Worm (Caenorhabditis elegans) whole organism, late embryonic: Measurements from ENCODE around the gene F56B3.2.
"Not testable (repeated sequence)": the region's sequence is repeated elsewhere in the genome, so short reads cannot be mapped to it uniquely, and the experiment has no call there.

Source experiments
- ama-1 ChIP-seq: fragments of 150-350 bp; optimal IDR thresholded peaks from 2 replicates; lab custom pipeline; 2014
- ceh-18 ChIP-seq: sonication (generic microtip); optimal IDR thresholded peaks from 2 replicates; lab custom pipeline; 2016; ENCODE audit warnings: missing genetic modification characterization, missing compliant biosample characterization
- ceh-19 ChIP-seq: fragments of 200-800 bp; sonication (Bioruptor generic); optimal IDR thresholded peaks from 2 replicates; lab custom pipeline; 2018; ENCODE audit warnings: mild to moderate bottlenecking, missing genetic modification characterization, missing compliant biosample characterization
- ceh-31 ChIP-seq: sonication (generic microtip); optimal IDR thresholded peaks from 2 replicates; lab custom pipeline; 2016; ENCODE audit warnings: missing genetic modification characterization, missing compliant biosample characterization
- hlh-30 ChIP-seq: sonication (generic microtip); optimal IDR thresholded peaks from 2 replicates; lab custom pipeline; 2017; ENCODE audit warnings: antibody characterized with exemption, missing genetic modification characterization, missing compliant biosample characterization; ENCODE audit not compliant: insufficient read depth
- lim-6 ChIP-seq: sonication (generic microtip); optimal IDR thresholded peaks from 2 replicates; lab custom pipeline; 2016; ENCODE audit warnings: missing genetic modification characterization, missing compliant biosample characterization
- mec-3 ChIP-seq: sonication (generic microtip); optimal IDR thresholded peaks from 2 replicates; lab custom pipeline; 2016; ENCODE audit warnings: borderline replicate concordance, missing genetic modification characterization, missing compliant biosample characterization
- nfya-1 ChIP-seq: sonication (generic microtip); optimal IDR thresholded peaks from 2 replicates; lab custom pipeline; 2017; ENCODE audit warnings: missing genetic modification characterization, mild to moderate bottlenecking, missing compliant biosample characterization, antibody characterized with exemption, moderate library complexity
- nhr-11 ChIP-seq: fragments of 150-350 bp; optimal IDR thresholded peaks from 2 replicates; lab custom pipeline; 2014; ENCODE audit warnings: missing biosample characterization, missing genetic modification characterization
- npax-4 ChIP-seq: sonication (generic microtip); optimal IDR thresholded peaks from 2 replicates; lab custom pipeline; 2016; ENCODE audit warnings: missing genetic modification characterization, missing compliant biosample characterization
- pha-4 ChIP-seq: fragments of 150-350 bp; optimal IDR thresholded peaks from 2 replicates; lab custom pipeline; 2018; ENCODE audit warnings: missing biosample characterization, missing genetic modification reagents, missing genetic modification characterization
- tbx-2 ChIP-seq: sonication (generic microtip); optimal IDR thresholded peaks from 2 replicates; lab custom pipeline; 2016; ENCODE audit warnings: missing genetic modification characterization, missing compliant biosample characterization
- tbx-7 ChIP-seq: sonication (generic microtip); optimal IDR thresholded peaks from 2 replicates; lab custom pipeline; 2016; ENCODE audit warnings: missing genotype, missing genetic modification characterization, missing compliant biosample characterization
- unc-42 ChIP-seq: sonication (generic microtip); optimal IDR thresholded peaks from 2 replicates; lab custom pipeline; 2016; ENCODE audit warnings: missing genotype, missing genetic modification characterization, missing compliant biosample characterization

DNA sequence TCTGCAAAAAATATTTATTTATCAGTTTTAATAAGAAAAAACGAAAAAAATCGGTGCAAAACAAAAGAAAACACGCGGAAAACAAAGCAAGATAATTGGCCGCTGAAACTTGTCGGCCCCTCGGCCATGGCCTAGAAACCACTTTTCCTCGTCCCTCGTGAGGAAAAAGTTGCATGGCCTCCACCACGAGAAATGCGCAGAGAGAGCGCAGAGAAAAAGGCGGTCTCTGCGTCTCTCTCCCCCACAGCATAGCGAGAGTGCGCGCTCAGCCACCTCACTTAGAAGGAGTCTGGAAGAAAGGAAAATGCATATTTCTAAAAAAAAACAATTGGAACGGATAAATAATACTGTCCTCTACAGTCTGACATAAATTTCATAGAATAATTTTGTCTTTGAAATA lies 45.0 kb upstream of the F56B3.2 start:
- not testable (repeated sequence) for TF ChIP-seq npax-4 (tag; lab: Kevin White, UChicago); ama-1; ceh-18; unc-42 (tag; lab: Kevin White, UChicago); nhr-11 (tag; lab: Kevin White, UChicago); nfya-1 (tag; lab: Kevin White, UChicago); tbx-7 (tag; lab: Kevin White, UChicago); lim-6 (tag; lab: Kevin White, UChicago); mec-3 (tag; lab: Kevin White, UChicago); ceh-19; pha-4
- TF ChIP-seq hlh-30 (tag; lab: Kevin White, UChicago): peak; percentile 4
- peak; percentile 58 for TF ChIP-seq ceh-31 (tag; lab: Kevin White, UChicago)
- peak; percentile 37 for TF ChIP-seq tbx-2 (tag; lab: Kevin White, UChicago)
